Fruit fly (Drosophila melanogaster): ENCODE data around the gene SP1029.

The SP1029 gene

DNA sequence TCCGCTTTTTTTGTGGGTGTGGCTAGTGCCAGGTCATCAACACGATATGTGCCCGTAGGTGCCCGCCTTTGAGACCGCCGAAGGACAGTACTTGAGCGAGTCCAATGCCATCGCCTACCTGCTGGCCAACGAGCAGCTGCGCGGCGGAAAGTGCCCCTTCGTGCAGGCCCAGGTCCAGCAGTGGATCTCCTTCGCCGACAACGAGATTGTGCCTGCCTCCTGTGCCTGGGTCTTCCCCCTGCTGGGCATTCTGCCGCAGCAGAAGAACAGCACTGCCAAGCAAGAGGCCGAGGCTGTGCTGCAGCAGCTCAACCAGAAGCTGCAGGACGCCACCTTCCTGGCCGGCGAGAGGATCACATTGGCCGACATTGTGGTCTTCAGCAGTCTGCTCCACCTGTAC lies 29.7 kb downstream of the SP1029 start:
- TF ChIP-seq CG7045 (GFP tag; optimal IDR thresholded peaks at IDR 0.05) (no peak), Clk (GFP tag; optimal IDR thresholded peaks at IDR 0.05) (no peak), ovo (GFP tag; optimal IDR thresholded peaks at IDR 0.05) (no peak), CG5204 (GFP tag; optimal IDR thresholded peaks at IDR 0.05) (no peak), Crg-1 (GFP tag; optimal IDR thresholded peaks at IDR 0.05) (no peak)

DNA sequence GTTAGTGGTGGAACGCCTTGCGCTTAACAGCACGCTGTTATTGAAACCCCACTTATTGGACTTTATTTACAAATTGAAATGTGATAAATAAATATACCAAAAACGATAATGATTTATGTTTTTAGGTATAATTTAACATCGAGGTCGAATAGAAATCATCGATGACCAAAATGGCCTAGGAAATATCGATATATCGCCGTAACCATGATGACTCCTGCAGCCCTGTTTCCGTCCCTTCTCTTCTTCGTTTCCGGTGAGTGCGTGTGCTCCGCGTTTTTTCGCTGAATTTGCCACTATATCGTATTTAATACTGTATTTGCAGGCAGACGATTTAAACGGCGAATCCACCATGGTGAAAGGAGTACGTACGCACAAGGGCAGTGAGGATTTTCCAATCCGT lies 30.3 kb downstream of the SP1029 start, which contains the start of gene eEF1gamma:
TSS of gene eEF1gamma (plus strand) at position 225 of the 400 bp plus-strand sequence.
- TF ChIP-seq pad (GFP tag; optimal IDR thresholded peaks at IDR 0.05) (peak; percentile 88), Clk (GFP tag; optimal IDR thresholded peaks at IDR 0.05) (peak; percentile 87), CG33017 (tag; optimal IDR thresholded peaks at IDR 0.05) (peak; percentile 84), CG7045 (GFP tag; optimal IDR thresholded peaks at IDR 0.05) (peak; percentile 95), ovo (GFP tag; optimal IDR thresholded peaks at IDR 0.05) (peak; percentile 95), tj (GFP tag; optimal IDR thresholded peaks at IDR 0.05) (peak; percentile 87), Hr96 (GFP tag; optimal IDR thresholded peaks at IDR 0.05) (peak; percentile 96), CG7101 (tag; optimal IDR thresholded peaks at IDR 0.05) (peak; percentile 94), CG12768 (GFP tag; optimal IDR thresholded peaks at IDR 0.05) (peak; percentile 93), toe (GFP tag; optimal IDR thresholded peaks at IDR 0.05) (peak; percentile 92), bab1 (GFP tag; optimal IDR thresholded peaks at IDR 0.05) (peak; percentile 96), kay (GFP tag; ENCODE audit: borderline replicate concordance) (no peak), CG5204 (GFP tag; optimal IDR thresholded peaks at IDR 0.05) (peak; percentile 93), cnc (optimal IDR thresholded peaks at IDR 0.05) (no peak), CG14711 (tag; optimal IDR thresholded peaks at IDR 0.05) (peak; percentile 80), CG1620 (GFP tag; optimal IDR thresholded peaks at IDR 0.05) (peak; percentile 95), CG11617 (GFP tag; optimal IDR thresholded peaks at IDR 0.05) (peak; percentile 97), Crg-1 (GFP tag; optimal IDR thresholded peaks at IDR 0.05) (peak; percentile 97), cic (GFP tag; optimal IDR thresholded peaks at IDR 0.05) (peak; percentile 73), Mnt (GFP tag; optimal IDR thresholded peaks at IDR 0.05) (peak; percentile 93)

dm6 chr3R:29218001-29218400 lies 32.2 kb downstream of the SP1029 start:
- no peak for TF ChIP-seq CG14711 (tag; optimal IDR thresholded peaks at IDR 0.05)
- no peak for TF ChIP-seq tj (GFP tag; optimal IDR thresholded peaks at IDR 0.05)
- no peak for TF ChIP-seq CG7045 (GFP tag; optimal IDR thresholded peaks at IDR 0.05)
- TF ChIP-seq CG1620 (GFP tag; optimal IDR thresholded peaks at IDR 0.05) = no peak

- no peak for TF ChIP-seq Clk (GFP tag; optimal IDR thresholded peaks at IDR 0.05)
- no peak for TF ChIP-seq CG11617 (GFP tag; optimal IDR thresholded peaks at IDR 0.05)
- TF ChIP-seq cic (GFP tag; optimal IDR thresholded peaks at IDR 0.05) = no peak
- TF ChIP-seq cnc (optimal IDR thresholded peaks at IDR 0.05) = no peak
- TF ChIP-seq tj (GFP tag; optimal IDR thresholded peaks at IDR 0.05) = no peak
- no peak for TF ChIP-seq CG33017 (tag; optimal IDR thresholded peaks at IDR 0.05)
- no peak for TF ChIP-seq CG14711 (tag; optimal IDR thresholded peaks at IDR 0.05)
- no peak for TF ChIP-seq kay (GFP tag; ENCODE audit: borderline replicate concordance)
- TF ChIP-seq CG12768 (GFP tag; optimal IDR thresholded peaks at IDR 0.05) = no peak
- TF ChIP-seq bab1 (GFP tag; optimal IDR thresholded peaks at IDR 0.05) = no peak
- no peak for TF ChIP-seq CG7101 (tag; optimal IDR thresholded peaks at IDR 0.05)
- no peak for TF ChIP-seq toe (GFP tag; optimal IDR thresholded peaks at IDR 0.05)
- no peak for TF ChIP-seq CG7045 (GFP tag; optimal IDR thresholded peaks at IDR 0.05)
- TF ChIP-seq ovo (GFP tag; optimal IDR thresholded peaks at IDR 0.05) = no peak
Observed at dm6 chr3R:29217309-29217708, 32.9 kb downstream of the SP1029 start.

DNA sequence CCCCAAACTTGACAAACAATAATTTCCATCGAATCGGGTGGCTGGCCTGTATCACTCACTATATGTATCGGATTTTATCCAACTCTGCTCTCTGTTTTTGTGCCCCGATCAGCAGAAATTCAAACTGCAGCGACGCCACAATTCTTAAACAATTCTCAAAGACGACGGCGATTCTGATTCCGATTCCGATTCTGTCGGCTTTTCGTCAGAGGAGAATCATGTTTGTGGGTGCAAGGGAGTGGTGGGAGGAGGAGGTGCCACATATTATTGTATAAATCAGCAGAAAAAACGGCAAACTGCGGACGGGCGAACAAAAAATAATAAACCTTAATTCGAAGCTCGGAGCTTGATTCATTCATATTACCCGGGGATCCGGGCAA lies 33.8 kb downstream of the SP1029 start:
- TF ChIP-seq CG11617 (GFP tag; optimal IDR thresholded peaks at IDR 0.05) (no peak), tj (GFP tag; optimal IDR thresholded peaks at IDR 0.05) (peak; percentile 99), cnc (optimal IDR thresholded peaks at IDR 0.05) (no peak)

DNA sequence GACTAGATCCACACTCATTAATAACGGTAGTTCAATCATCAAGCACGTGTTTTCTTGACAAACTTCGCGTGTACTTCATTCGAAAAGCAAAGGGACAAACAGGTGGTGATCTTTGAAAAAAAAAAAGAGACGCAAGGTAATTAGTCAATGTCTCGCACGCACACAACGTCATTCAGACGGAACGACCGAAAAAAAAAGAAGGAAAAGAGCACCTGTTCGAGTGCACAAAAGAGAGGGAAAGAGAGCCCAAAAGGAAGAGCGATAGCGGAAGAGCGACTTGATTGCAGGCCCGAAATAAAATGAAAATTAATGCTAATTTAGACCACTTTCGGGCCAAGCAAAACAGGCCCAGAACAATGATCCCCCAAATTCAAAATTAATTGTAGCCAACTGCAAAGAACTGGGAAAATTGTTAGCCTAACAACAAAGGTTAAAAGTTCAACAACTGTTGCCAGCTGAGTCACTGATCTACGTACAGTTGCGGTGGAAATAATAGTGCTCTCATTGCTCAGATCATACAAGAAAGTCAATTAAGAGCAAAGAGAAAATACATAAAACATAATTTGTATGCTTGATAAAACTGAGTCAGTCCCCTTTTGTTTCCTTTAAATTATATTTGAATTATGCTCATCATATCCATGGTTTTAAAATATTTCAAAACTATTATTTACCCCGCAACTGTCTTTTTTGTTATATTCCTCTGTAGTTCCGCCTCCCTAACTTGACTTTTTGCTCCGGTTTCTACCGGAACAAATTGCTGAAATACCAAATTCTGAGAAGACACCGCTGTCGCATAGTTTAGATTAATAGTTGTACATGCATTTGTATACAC lies 34.4 kb downstream of the SP1029 start:
- TF ChIP-seq CG33017 (tag; optimal IDR thresholded peaks at IDR 0.05) (peak; percentile 27), toe (GFP tag; optimal IDR thresholded peaks at IDR 0.05) (no peak), bab1 (GFP tag; optimal IDR thresholded peaks at IDR 0.05) (no peak)

DNA sequence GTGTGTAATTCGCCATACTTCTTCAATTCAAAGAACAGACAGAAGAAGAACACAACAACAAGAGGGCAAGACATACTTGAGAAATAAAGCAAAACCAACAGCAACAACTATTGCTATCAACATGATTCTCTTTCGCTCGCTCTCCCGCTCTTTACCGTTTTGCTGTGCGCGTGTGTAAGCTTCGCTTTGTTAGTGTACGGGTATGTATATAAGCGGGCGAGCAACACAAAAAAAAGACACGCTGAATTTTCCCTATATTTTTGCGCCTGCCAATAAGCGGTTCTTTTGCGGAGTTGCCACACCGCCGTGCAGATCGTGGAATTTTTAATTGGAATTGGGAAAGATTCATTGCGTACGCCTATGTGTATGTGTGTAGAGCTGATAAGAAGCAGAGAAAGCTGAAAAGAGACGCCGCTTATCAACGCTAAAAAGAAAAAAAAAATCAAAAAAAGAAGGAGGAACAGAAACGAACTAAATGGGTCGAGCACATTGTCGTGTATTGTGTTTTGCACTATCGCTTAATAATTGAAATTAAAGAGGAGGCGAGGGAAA lies 35.2 kb downstream of the SP1029 start:
- TF ChIP-seq pad (GFP tag; optimal IDR thresholded peaks at IDR 0.05) (peak; percentile 94), Hr96 (GFP tag; optimal IDR thresholded peaks at IDR 0.05) (no peak), CG33017 (tag; optimal IDR thresholded peaks at IDR 0.05) (peak; percentile 50), kay (GFP tag; ENCODE audit: borderline replicate concordance) (peak; percentile 97), CG11617 (GFP tag; optimal IDR thresholded peaks at IDR 0.05) (no peak), CG5204 (GFP tag; optimal IDR thresholded peaks at IDR 0.05) (no peak), toe (GFP tag; optimal IDR thresholded peaks at IDR 0.05) (no peak), tj (GFP tag; optimal IDR thresholded peaks at IDR 0.05) (no peak), CG14711 (tag; optimal IDR thresholded peaks at IDR 0.05) (peak; percentile 43), CG7101 (tag; optimal IDR thresholded peaks at IDR 0.05) (peak; percentile 10), ovo (GFP tag; optimal IDR thresholded peaks at IDR 0.05) (peak; percentile 72), bab1 (GFP tag; optimal IDR thresholded peaks at IDR 0.05) (peak; percentile 2), cnc (optimal IDR thresholded peaks at IDR 0.05) (no peak), CG12768 (GFP tag; optimal IDR thresholded peaks at IDR 0.05) (peak; percentile 31), Clk (GFP tag; optimal IDR thresholded peaks at IDR 0.05) (no peak), CG1620 (GFP tag; optimal IDR thresholded peaks at IDR 0.05) (no peak), Crg-1 (GFP tag; optimal IDR thresholded peaks at IDR 0.05) (no peak), CG7045 (GFP tag; optimal IDR thresholded peaks at IDR 0.05) (peak; percentile 27), Mnt (GFP tag; optimal IDR thresholded peaks at IDR 0.05) (peak; percentile 38), cic (GFP tag; optimal IDR thresholded peaks at IDR 0.05) (peak; percentile 72)
